Fruit fly (Drosophila melanogaster) whole organism, adult: ENCODE measurements around the gene CG13609.

ENCODE experiments used
- CG11617 ChIP-seq: fragments of 200-800 bp; sonication (Bioruptor generic); optimal IDR thresholded peaks from 2 replicates; lab custom pipeline; 2017; ENCODE audit warnings: mild to moderate bottlenecking, missing biosample characterization, missing genetic modification reagents, missing genetic modification characterization
- CG12768 ChIP-seq: fragments of 200-800 bp; sonication (Bioruptor generic); optimal IDR thresholded peaks from 2 replicates; lab custom pipeline; 2017; ENCODE audit warnings: missing biosample characterization, missing genetic modification characterization, mild to moderate bottlenecking, moderate library complexity, missing genetic modification reagents
- CG14711 ChIP-seq: fragments of 200-800 bp; sonication (Bioruptor generic); optimal IDR thresholded peaks from 2 replicates; lab custom pipeline; 2018; ENCODE audit warnings: missing biosample characterization, mild to moderate bottlenecking, missing genetic modification characterization, moderate library complexity
- CG1620 ChIP-seq: fragments of 200-800 bp; sonication (Bioruptor generic); optimal IDR thresholded peaks from 2 replicates; lab custom pipeline; 2016; ENCODE audit warnings: missing biosample characterization, missing genetic modification characterization
- CG33017 ChIP-seq: fragments of 200-800 bp; sonication (Bioruptor generic); optimal IDR thresholded peaks from 2 replicates; lab custom pipeline; 2018; ENCODE audit warnings: missing biosample characterization, mild to moderate bottlenecking, missing genetic modification characterization, moderate library complexity
- CG5204 ChIP-seq: fragments of 200-800 bp; sonication (Bioruptor generic); optimal IDR thresholded peaks from 2 replicates; lab custom pipeline; 2016; ENCODE audit warnings: missing biosample characterization, missing genetic modification characterization
- CG7045 ChIP-seq: fragments of 200-800 bp; sonication (Bioruptor generic); optimal IDR thresholded peaks from 2 replicates; lab custom pipeline; 2017; ENCODE audit warnings: missing biosample characterization, mild to moderate bottlenecking, missing genetic modification characterization
- CG7101 ChIP-seq: fragments of 200-800 bp; sonication (Bioruptor generic); optimal IDR thresholded peaks from 2 replicates; lab custom pipeline; 2018; ENCODE audit warnings: missing biosample characterization, mild to moderate bottlenecking, missing genetic modification characterization, moderate library complexity
- Clk ChIP-seq: fragments of 200-800 bp; sonication (Bioruptor generic); optimal IDR thresholded peaks from 2 replicates; lab custom pipeline; 2017; ENCODE audit warnings: missing biosample characterization, missing genetic modification characterization
- Crg-1 ChIP-seq: fragments of 200-800 bp; sonication (Bioruptor generic); optimal IDR thresholded peaks from 2 replicates; lab custom pipeline; 2016; ENCODE audit warnings: missing biosample characterization, missing genetic modification characterization
- Hr96 ChIP-seq: fragments of 200-800 bp; sonication (Bioruptor generic); optimal IDR thresholded peaks from 2 replicates; lab custom pipeline; 2016; ENCODE audit warnings: missing biosample characterization, missing genetic modification characterization
- Mnt ChIP-seq: fragments of 200-800 bp; sonication (Bioruptor generic); optimal IDR thresholded peaks from 2 replicates; lab custom pipeline; 2016; ENCODE audit warnings: missing biosample characterization, mild to moderate bottlenecking, missing genetic modification characterization
- bab1 ChIP-seq: fragments of 200-800 bp; sonication (Bioruptor generic); optimal IDR thresholded peaks from 3 replicates; lab custom pipeline; 2019; ENCODE audit warnings: missing biosample characterization, mild to moderate bottlenecking, missing genetic modification characterization, moderate library complexity
- cic ChIP-seq: fragments of 200-800 bp; sonication (Bioruptor generic); optimal IDR thresholded peaks from 2 replicates; lab custom pipeline; 2017; ENCODE audit warnings: missing biosample characterization, mild to moderate bottlenecking, missing genetic modification characterization, moderate library complexity
- cnc ChIP-seq, 2 experiments: fragments of >200 bp; optimal IDR thresholded peaks; 2 replicates each; lab custom pipeline; 2017
- kay ChIP-seq: fragments of 200-800 bp; sonication (Bioruptor generic); peaks from one replicate; lab custom pipeline; 2016; ENCODE audit warnings: missing biosample characterization, missing genetic modification characterization, borderline replicate concordance
- ovo ChIP-seq: fragments of 200-800 bp; sonication (Bioruptor generic); optimal IDR thresholded peaks from 2 replicates; lab custom pipeline; 2016; ENCODE audit warnings: missing biosample characterization, missing genetic modification characterization
- pad ChIP-seq: fragments of 200-800 bp; sonication (Bioruptor generic); optimal IDR thresholded peaks from 3 replicates; lab custom pipeline; 2017; ENCODE audit warnings: missing biosample characterization, missing genetic modification characterization, mild to moderate bottlenecking, moderate library complexity, missing genetic modification reagents
- tj ChIP-seq: fragments of 200-800 bp; sonication (Bioruptor generic); optimal IDR thresholded peaks from 3 replicates; lab custom pipeline; 2017; ENCODE audit warnings: missing biosample characterization, mild to moderate bottlenecking, missing genetic modification characterization, moderate library complexity
- toe ChIP-seq: fragments of 200-800 bp; sonication (Bioruptor generic); optimal IDR thresholded peaks from 2 replicates; lab custom pipeline; 2016; ENCODE audit warnings: missing biosample characterization, missing genetic modification characterization

The CG13609 gene

dm6 chr3R:24272775-24273290 lies 46.0 kb downstream of the CG13609 start, which contains the start of gene Orct2:
Gene Orct2 (plus strand): TSS chr3R:24273029.
- TF ChIP-seq CG12768 (GFP tag; lab: Kevin White, UChicago) (peak; percentile 50), Mnt (GFP tag; lab: Kevin White, UChicago) (peak; percentile 82), cic (GFP tag; lab: Kevin White, UChicago) (peak; percentile 31), toe (GFP tag; lab: Kevin White, UChicago) (peak; percentile 16), tj (peak; percentile 50), cnc (optimal IDR thresholded peaks at IDR 0.05; lab: Kevin White, UChicago) (no peak), pad (GFP tag; lab: Kevin White, UChicago) (peak; percentile 17), Clk (GFP tag; lab: Kevin White, UChicago) (no peak), CG7045 (GFP tag; lab: Kevin White, UChicago) (peak; percentile 35)

DNA sequence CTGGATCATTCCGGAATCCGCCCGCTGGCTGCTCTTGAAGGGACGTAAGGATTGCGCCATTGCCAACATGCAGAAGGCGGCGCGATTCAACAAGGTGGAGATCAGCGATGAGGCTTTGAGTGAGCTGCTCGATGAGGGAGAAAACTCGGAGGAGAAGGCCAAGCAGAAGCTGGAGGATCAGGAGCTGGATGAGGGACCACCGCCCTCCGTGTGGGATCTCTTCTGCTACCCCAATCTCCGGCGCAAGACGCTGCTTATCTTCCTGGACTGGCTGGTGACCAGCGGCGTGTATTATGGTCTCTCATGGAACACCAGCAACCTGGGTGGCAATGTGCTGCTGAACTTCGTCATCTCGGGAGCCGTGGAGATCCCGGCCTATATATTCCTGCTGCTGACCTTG lies 47.4 kb downstream of the CG13609 start:
- no peak for TF ChIP-seq CG33017
- no peak for TF ChIP-seq CG1620 (GFP tag; lab: Kevin White, UChicago)
- TF ChIP-seq kay, result no peak
- no peak for TF ChIP-seq CG7045 (GFP tag; lab: Kevin White, UChicago)
- no peak for TF ChIP-seq CG5204
- TF ChIP-seq cnc (optimal IDR thresholded peaks at IDR 0.05; lab: Kevin White, UChicago), result no peak
- TF ChIP-seq tj, result no peak
- TF ChIP-seq Crg-1 (GFP tag; lab: Kevin White, UChicago), result no peak
- no peak for TF ChIP-seq toe (GFP tag; lab: Kevin White, UChicago)
- TF ChIP-seq ovo (GFP tag; lab: Kevin White, UChicago), result no peak
- TF ChIP-seq CG7101 (tag; lab: Kevin White, UChicago), result no peak
- TF ChIP-seq CG12768 (GFP tag; lab: Kevin White, UChicago), result no peak
- TF ChIP-seq bab1, result no peak
- no peak for TF ChIP-seq Clk (GFP tag; lab: Kevin White, UChicago)
- TF ChIP-seq Hr96 (GFP tag; lab: Kevin White, UChicago), result no peak

DNA sequence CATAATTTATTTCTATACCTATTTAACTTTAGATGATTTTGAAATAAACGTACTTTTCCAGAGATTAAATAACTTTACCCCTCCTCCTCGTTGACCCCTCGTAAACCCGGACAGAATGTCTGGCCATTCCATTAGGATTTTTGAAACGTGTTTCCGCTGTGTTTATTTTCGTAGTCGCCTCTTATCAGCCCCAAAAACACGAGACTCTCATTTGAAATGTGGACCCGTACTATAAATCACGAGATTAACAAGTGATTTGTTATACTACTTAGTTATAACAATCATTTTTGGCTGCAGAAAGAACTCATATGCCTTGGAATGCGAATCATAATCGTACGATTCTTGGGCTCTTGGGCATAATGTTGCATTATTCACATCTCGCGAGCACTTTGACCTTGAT lies 48.6 kb downstream of the CG13609 start:
- no peak for TF ChIP-seq cnc (optimal IDR thresholded peaks at IDR 0.05; lab: Kevin White, UChicago)
- TF ChIP-seq toe (GFP tag; lab: Kevin White, UChicago), result no peak
- TF ChIP-seq CG7045 (GFP tag; lab: Kevin White, UChicago), result no peak
- no peak for TF ChIP-seq pad (GFP tag; lab: Kevin White, UChicago)

DNA sequence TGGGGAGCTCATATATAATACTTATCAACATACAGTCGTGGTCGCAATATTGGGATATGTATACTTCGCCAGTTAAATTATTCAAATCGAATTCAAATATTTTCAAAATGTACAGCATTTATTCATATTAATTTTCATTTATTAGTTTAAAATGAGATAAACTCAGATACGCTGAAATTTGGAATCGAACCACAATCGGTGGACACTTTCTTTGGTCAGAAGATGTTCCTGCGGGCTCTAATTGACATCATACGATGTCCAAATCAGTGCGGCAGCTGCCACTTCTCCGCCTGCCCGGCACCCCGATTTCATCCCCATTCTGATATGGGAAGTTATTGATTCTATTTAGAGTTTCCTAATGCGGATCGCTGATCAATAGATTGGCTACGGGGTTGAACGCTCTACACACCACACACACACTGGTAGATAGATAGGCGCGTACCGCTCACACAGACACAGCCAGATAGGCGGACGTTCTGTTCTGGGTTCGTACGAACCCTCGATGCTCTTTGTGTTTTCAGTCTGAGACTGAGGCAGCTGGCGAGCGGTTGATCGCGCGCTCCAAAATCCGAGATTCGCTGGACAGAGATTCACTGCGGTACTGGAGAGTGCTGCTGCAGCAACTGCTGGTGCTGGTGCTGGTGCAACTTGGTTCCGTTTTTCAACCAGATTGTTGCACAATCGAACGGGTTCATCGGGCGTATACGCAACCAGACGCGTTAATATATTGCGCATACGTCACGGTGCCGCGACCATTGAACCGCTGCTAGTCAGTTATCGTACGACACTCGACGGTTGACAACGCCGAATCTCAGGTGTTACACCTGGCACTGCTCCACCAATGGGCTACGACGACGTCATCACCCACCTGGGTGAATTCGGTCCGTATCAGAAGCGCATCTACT lies 49.5 kb downstream of the CG13609 start, which contains the start of gene Orct:
Orct (plus strand) TSS at position 157 of the 905 bp plus-strand sequence.
- peak; percentile 95 for TF ChIP-seq CG11617
- peak; percentile 80 for TF ChIP-seq CG7101 (tag; lab: Kevin White, UChicago)
- TF ChIP-seq toe (GFP tag; lab: Kevin White, UChicago), result peak; percentile 81
- no peak for TF ChIP-seq bab1
- TF ChIP-seq kay, result peak; percentile 91
- TF ChIP-seq Clk (GFP tag; lab: Kevin White, UChicago), result peak; percentile 87
- TF ChIP-seq CG5204, result peak; percentile 88
- TF ChIP-seq CG1620 (GFP tag; lab: Kevin White, UChicago), result peak; percentile 24
- peak; percentile 84 for TF ChIP-seq CG7045 (GFP tag; lab: Kevin White, UChicago)
- peak; percentile 40 for TF ChIP-seq Mnt (GFP tag; lab: Kevin White, UChicago)
- peak; percentile 43 for TF ChIP-seq ovo (GFP tag; lab: Kevin White, UChicago)
- TF ChIP-seq cnc (optimal IDR thresholded peaks at IDR 0.05; lab: Kevin White, UChicago), result no peak
- TF ChIP-seq Hr96 (GFP tag; lab: Kevin White, UChicago), result peak; percentile 71
- TF ChIP-seq CG14711 (tag; lab: Kevin White, UChicago), result peak; percentile 62
- TF ChIP-seq CG33017, result peak; percentile 90
- peak; percentile 74 for TF ChIP-seq pad (GFP tag; lab: Kevin White, UChicago)
- peak; percentile 63 for TF ChIP-seq Crg-1 (GFP tag; lab: Kevin White, UChicago)
- TF ChIP-seq cic (GFP tag; lab: Kevin White, UChicago), result peak; percentile 61
- TF ChIP-seq CG12768 (GFP tag; lab: Kevin White, UChicago), result peak; percentile 91
- TF ChIP-seq tj, result peak; percentile 65
